Fruit fly (Drosophila melanogaster) whole organism, wandering third instar larva: ENCODE measurements around the gene CG6654.

Source experiments
- Abd-B ChIP-seq: fragments of >200 bp; optimal IDR thresholded peaks from 2 replicates; lab custom pipeline; 2017; ENCODE audit warnings: missing biosample characterization, missing genetic modification characterization
- CG9705 ChIP-seq: fragments of 200-800 bp; sonication (Bioruptor generic); optimal IDR thresholded peaks from 2 replicates; lab custom pipeline; 2018; ENCODE audit warnings: missing biosample characterization, mild to moderate bottlenecking, missing genetic modification characterization
- CrebA ChIP-seq: fragments of 200-800 bp; sonication (Bioruptor generic); optimal IDR thresholded peaks from 2 replicates; lab custom pipeline; 2016; ENCODE audit warnings: missing biosample characterization, mild to moderate bottlenecking, missing genetic modification characterization, borderline replicate concordance
- GATAd ChIP-seq: sonication (Bioruptor generic); optimal IDR thresholded peaks from 2 replicates; lab custom pipeline; 2016; ENCODE audit warnings: missing biosample characterization, missing genetic modification characterization
- Hr78 ChIP-seq: fragments of >200 bp; optimal IDR thresholded peaks from 2 replicates; lab custom pipeline; 2017; ENCODE audit warnings: missing biosample characterization, missing genetic modification characterization
- Hr83 ChIP-seq: fragments of 200-300 bp; sonication (Bioruptor generic); optimal IDR thresholded peaks from 2 replicates; lab custom pipeline; 2016; ENCODE audit warnings: missing biosample characterization, mild to moderate bottlenecking, missing genetic modification characterization, moderate library complexity; ENCODE audit not compliant: poor library complexity, severe bottlenecking
- Mio ChIP-seq: sonication (Bioruptor generic); optimal IDR thresholded peaks from 2 replicates; lab custom pipeline; 2016; ENCODE audit warnings: missing biosample characterization, missing genetic modification characterization
- N ChIP-seq: fragments of >200 bp; optimal IDR thresholded peaks from 2 replicates; lab custom pipeline; 2018; ENCODE audit warnings: missing biosample characterization, missing external identifiers, missing genetic modification characterization
- brk ChIP-seq: fragments of 200-800 bp; sonication (Bioruptor generic); optimal IDR thresholded peaks from 2 replicates; lab custom pipeline; 2016; ENCODE audit warnings: missing biosample characterization, mild to moderate bottlenecking, missing genetic modification characterization
- dl ChIP-seq, 2 experiments: fragments of 175-275, 200-275 bp in 1 of 2; fragments of 200-275 bp in 1 of 2; sonication (Bioruptor generic); optimal IDR thresholded peaks; lab custom pipeline; 2018; ENCODE audit warnings: mild to moderate bottlenecking in 2 of 2, missing biosample characterization in 2 of 2, missing genetic modification characterization in 2 of 2, moderate library complexity in 2 of 2; ENCODE audit not compliant: partially characterized antibody in 2 of 2, insufficient read depth in 1 of 2
- dsf ChIP-seq: sonication (Bioruptor generic); optimal IDR thresholded peaks from 2 replicates; lab custom pipeline; 2016; ENCODE audit warnings: missing biosample characterization, missing genetic modification characterization, borderline replicate concordance
- foxo ChIP-seq, 2 experiments: fragments of 200-800 bp; sonication (Bioruptor generic); optimal IDR thresholded peaks; 2 replicates in 1 of 2; 3 replicates in 1 of 2; lab custom pipeline; 2016 to 2017; ENCODE audit warnings: missing biosample characterization in 2 of 2, missing genetic modification characterization in 2 of 2
- jim ChIP-seq: fragments of 175-275, 200-325 bp; sonication (Bioruptor generic); optimal IDR thresholded peaks from 2 replicates; lab custom pipeline; 2016; ENCODE audit warnings: missing biosample characterization, mild to moderate bottlenecking, missing genetic modification characterization
- pan ChIP-seq: fragments of >200 bp; optimal IDR thresholded peaks from 2 replicates; lab custom pipeline; 2017
- rgr ChIP-seq: fragments of 200-800 bp; sonication (Bioruptor generic); optimal IDR thresholded peaks from 3 replicates; lab custom pipeline; 2016; ENCODE audit warnings: missing biosample characterization, mild to moderate bottlenecking, missing genetic modification characterization
- sage ChIP-seq: fragments of 200-800 bp; sonication (Bioruptor generic); optimal IDR thresholded peaks from 2 replicates; lab custom pipeline; 2016; ENCODE audit warnings: missing biosample characterization, mild to moderate bottlenecking, missing genetic modification characterization
- tai ChIP-seq: sonication (Bioruptor generic); optimal IDR thresholded peaks from 2 replicates; lab custom pipeline; 2016; ENCODE audit warnings: missing biosample characterization, missing genetic modification characterization
- usp ChIP-seq: fragments of >200 bp; optimal IDR thresholded peaks from 2 replicates; lab custom pipeline; 2017; ENCODE audit warnings: missing biosample characterization, missing genetic modification characterization

Gene CG6654

dm6 chr3R:15177230-15177629, 36.2 kb downstream of the CG6654 start:
- TF ChIP-seq Mio (GFP tag; lab: Kevin White, UChicago) (no peak), rgr (GFP tag; lab: Kevin White, UChicago) (no peak), Hr83 (GFP tag; lab: Kevin White, UChicago) (no peak), brk (GFP tag; lab: Kevin White, UChicago) (no peak), dl (GFP tag; optimal IDR thresholded peaks at IDR 0.05; lab: Kevin White, UChicago; ENCODE audit: insufficient read depth in 1 of 2, partially characterized antibody in 2 of 2) (no peak), Abd-B (GFP tag; lab: Kevin White, UChicago) (no peak), CrebA (GFP tag; lab: Kevin White, UChicago) (no peak), pan (lab: Kevin White, UChicago) (no peak), CG9705 (GFP tag; lab: Kevin White, UChicago) (no peak), N (no peak), Hr78 (GFP tag; lab: Kevin White, UChicago) (no peak), foxo (GFP tag; optimal IDR thresholded peaks at IDR 0.05; lab: Kevin White, UChicago) (no peak), jim (GFP tag; lab: Kevin White, UChicago) (no peak), tai (GFP tag; lab: Kevin White, UChicago) (no peak), sage (no peak), GATAd (GFP tag; lab: Kevin White, UChicago) (no peak), dsf (GFP tag; lab: Kevin White, UChicago) (no peak), usp (no peak)
